Fruit fly (Drosophila melanogaster): ENCODE results near the gene Drsl1.

Gene Drsl1

DNA sequence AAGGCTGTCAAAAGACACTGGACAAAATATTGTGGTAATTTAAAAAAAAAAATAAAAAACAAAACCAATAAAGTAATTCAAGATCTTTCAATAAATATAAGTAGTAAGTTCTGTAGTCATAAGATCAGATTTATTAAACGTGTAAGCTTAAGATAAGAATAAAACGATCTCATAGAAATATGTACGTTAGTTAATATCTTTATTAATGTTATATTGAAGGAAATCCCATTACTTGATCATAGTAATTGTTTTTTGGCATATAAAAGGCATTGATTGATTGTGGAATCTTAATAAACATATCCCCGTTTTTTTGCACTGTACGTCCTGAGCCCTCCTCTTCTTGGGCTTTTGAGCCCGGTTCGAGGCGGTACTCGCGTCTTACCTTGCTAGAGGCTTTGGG, 7.7 kb upstream of the Drsl1 start:
- TF ChIP-seq CG7101 (tag; optimal IDR thresholded peaks at IDR 0.05) (no peak), CG12768 (GFP tag; optimal IDR thresholded peaks at IDR 0.05) (no peak), kay (GFP tag; ENCODE audit: borderline replicate concordance) (peak; percentile 48), toe (GFP tag; optimal IDR thresholded peaks at IDR 0.05) (no peak), Crg-1 (GFP tag; optimal IDR thresholded peaks at IDR 0.05) (no peak)

DNA sequence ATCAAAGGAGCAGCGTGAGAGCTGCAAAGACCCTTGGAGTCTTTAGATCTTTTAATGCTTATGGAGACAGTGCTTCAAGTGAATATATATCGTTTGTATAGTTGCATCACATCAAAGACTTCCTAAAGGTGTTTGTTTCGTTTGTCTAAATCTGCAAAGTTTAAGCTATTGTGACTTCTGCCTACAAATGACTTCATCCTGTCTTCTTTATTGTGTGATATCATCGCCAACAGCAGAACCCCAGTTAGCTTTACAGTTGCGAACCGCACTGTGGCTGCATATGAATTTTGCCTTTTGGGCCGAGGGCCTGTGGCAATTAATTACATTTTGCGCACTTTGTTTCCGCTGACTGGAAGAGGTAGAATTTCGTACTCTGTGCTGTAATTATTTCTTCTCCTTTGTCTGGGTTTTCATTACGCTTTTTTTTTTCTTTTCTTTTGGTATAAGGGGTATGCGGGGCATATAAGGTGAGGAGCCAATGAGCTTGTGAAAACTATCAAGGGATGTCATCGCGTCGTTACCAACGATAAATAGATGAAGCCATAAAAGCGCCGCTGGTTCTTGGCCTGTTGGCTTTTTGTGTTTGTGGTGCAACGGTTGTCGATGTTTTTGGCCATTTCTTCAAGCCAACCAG, 6.8 kb upstream of the Drsl1 start:
- TF ChIP-seq cnc (optimal IDR thresholded peaks at IDR 0.05) (no peak), tj (GFP tag; optimal IDR thresholded peaks at IDR 0.05) (peak; percentile 66)

DNA sequence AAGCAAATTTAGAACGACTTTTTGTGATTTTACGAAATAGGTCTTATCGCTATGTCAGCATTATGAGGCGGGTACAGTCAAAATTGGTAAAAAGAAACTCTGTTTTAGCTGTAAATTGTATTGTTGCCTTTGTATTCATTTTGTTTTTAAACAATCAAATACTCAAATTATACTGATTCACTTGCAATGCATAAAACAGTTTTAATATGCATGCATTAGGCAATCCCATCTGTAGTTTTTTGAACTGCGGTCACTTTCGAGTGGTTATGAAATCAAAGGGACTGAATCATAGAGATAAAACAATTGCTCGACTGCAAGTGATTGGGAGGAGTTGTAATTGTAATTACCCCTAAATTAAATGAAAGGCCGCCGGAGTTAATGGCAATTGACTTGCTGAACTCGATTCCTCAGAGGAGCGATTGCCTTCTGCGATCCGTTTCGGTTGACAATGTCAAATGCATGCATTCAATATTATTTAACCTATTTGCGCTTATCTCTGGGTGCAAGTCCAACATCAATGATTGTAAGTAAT, 4.2 kb upstream of the Drsl1 start:
- TF ChIP-seq Mnt (GFP tag; optimal IDR thresholded peaks at IDR 0.05) = no peak
- TF ChIP-seq cnc (optimal IDR thresholded peaks at IDR 0.05) = no peak
- no peak for TF ChIP-seq ovo (GFP tag; optimal IDR thresholded peaks at IDR 0.05)
- TF ChIP-seq CG1620 (GFP tag; optimal IDR thresholded peaks at IDR 0.05) = no peak
- peak; percentile 4 for TF ChIP-seq CG14711 (tag; optimal IDR thresholded peaks at IDR 0.05)
- peak; percentile 10 for TF ChIP-seq CG7101 (tag; optimal IDR thresholded peaks at IDR 0.05)
- no peak for TF ChIP-seq CG11617 (GFP tag; optimal IDR thresholded peaks at IDR 0.05)
- TF ChIP-seq Hr96 (GFP tag; optimal IDR thresholded peaks at IDR 0.05) = no peak
- no peak for TF ChIP-seq CG12768 (GFP tag; optimal IDR thresholded peaks at IDR 0.05)
- no peak for TF ChIP-seq CG33017 (tag; optimal IDR thresholded peaks at IDR 0.05)
- peak; percentile 22 for TF ChIP-seq tj (GFP tag; optimal IDR thresholded peaks at IDR 0.05)
- TF ChIP-seq kay (GFP tag; ENCODE audit: borderline replicate concordance) = peak; percentile 45
- no peak for TF ChIP-seq CG5204 (GFP tag; optimal IDR thresholded peaks at IDR 0.05)
- no peak for TF ChIP-seq pad (GFP tag; optimal IDR thresholded peaks at IDR 0.05)
- no peak for TF ChIP-seq cic (GFP tag; optimal IDR thresholded peaks at IDR 0.05)
- no peak for TF ChIP-seq CG7045 (GFP tag; optimal IDR thresholded peaks at IDR 0.05)
- TF ChIP-seq bab1 (GFP tag; optimal IDR thresholded peaks at IDR 0.05) = no peak
- no peak for TF ChIP-seq Clk (GFP tag; optimal IDR thresholded peaks at IDR 0.05)
- no peak for TF ChIP-seq Crg-1 (GFP tag; optimal IDR thresholded peaks at IDR 0.05)
- no peak for TF ChIP-seq toe (GFP tag; optimal IDR thresholded peaks at IDR 0.05)

DNA sequence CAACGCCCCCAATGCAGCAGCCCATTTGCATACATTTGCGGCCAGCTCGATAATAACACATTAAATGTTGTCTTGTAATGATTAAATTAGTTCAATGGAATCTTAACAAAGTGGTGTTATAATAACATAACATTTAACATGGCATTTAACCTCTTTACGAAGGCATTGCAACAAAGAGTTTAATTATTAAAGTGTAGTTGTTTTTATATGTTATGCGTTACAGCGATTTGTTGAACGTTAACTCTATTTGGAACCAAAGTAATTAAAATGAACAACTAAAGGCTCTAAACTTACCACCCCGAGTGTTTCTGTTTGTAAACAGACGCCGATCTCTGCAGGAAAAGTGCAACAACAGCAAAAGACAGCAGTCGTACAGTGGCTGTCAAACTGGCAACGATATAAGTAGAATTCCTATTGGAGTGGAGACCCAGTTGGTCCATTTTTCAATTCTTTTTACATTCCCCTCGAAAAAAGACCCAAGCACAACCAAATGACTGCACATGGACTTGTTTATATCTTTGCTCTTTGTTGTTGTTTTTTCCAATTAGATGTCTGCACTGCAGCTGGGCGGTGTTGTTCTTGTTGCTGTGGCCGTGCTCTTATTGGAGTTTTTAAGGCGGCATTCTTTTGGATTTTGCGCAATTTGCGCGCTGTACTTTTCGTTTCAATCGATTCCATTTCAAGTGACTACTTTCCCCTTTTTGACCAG, 3.4 kb upstream of the Drsl1 start:
- TF ChIP-seq CG14711 (tag; optimal IDR thresholded peaks at IDR 0.05) (peak; percentile 6), bab1 (GFP tag; optimal IDR thresholded peaks at IDR 0.05) (no peak)

DNA sequence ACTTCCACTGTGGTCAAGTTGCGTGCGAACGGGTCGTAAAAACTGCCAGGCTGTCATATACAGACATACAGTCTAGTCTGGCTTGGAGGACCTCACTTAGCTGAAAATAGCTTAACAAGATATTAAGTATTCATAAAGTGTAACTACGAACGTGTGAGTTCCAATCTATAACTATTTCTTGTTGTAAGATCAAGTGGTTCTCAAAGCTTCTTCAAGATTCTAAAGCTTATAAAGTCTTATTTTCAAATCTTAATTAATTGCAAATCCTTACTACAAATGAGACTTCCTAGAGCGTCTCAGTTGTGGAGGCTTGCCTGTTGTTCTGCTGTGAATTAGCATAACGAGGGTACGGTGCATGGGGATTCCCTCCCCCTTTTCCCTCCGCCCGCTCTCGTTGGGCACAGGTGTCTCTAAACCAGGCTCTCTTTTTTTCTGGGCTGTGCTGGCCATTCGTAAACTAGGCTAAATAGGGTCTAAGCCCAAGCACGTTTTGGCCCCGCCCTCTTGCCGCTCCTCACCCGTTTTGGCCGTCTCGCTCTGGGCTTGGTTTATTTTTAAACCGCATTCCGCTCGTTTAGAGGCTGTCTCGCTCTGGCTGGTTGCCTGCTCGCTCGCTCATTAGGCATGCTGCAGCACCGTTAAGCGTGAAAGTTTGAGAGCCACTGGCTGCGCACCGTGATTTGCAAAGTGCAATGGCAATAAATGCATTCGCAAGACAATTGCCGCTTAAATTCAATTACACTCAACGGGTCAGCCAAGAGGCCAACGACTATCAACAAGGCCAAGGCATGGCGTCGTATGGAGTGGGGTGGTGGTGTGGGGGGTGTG, 2.7 kb upstream of the Drsl1 start:
- TF ChIP-seq Hr96 (GFP tag; optimal IDR thresholded peaks at IDR 0.05) = no peak
- no peak for TF ChIP-seq CG11617 (GFP tag; optimal IDR thresholded peaks at IDR 0.05)
- no peak for TF ChIP-seq cnc (optimal IDR thresholded peaks at IDR 0.05)
- TF ChIP-seq CG5204 (GFP tag; optimal IDR thresholded peaks at IDR 0.05) = no peak
- TF ChIP-seq CG7045 (GFP tag; optimal IDR thresholded peaks at IDR 0.05) = no peak
- peak; percentile 17 for TF ChIP-seq Crg-1 (GFP tag; optimal IDR thresholded peaks at IDR 0.05)
- TF ChIP-seq ovo (GFP tag; optimal IDR thresholded peaks at IDR 0.05) = peak; percentile 97
- no peak for TF ChIP-seq CG7101 (tag; optimal IDR thresholded peaks at IDR 0.05)
- TF ChIP-seq kay (GFP tag; ENCODE audit: borderline replicate concordance) = peak; percentile 10
- no peak for TF ChIP-seq bab1 (GFP tag; optimal IDR thresholded peaks at IDR 0.05)
- TF ChIP-seq CG14711 (tag; optimal IDR thresholded peaks at IDR 0.05) = no peak
- TF ChIP-seq Mnt (GFP tag; optimal IDR thresholded peaks at IDR 0.05) = peak; percentile 14

DNA sequence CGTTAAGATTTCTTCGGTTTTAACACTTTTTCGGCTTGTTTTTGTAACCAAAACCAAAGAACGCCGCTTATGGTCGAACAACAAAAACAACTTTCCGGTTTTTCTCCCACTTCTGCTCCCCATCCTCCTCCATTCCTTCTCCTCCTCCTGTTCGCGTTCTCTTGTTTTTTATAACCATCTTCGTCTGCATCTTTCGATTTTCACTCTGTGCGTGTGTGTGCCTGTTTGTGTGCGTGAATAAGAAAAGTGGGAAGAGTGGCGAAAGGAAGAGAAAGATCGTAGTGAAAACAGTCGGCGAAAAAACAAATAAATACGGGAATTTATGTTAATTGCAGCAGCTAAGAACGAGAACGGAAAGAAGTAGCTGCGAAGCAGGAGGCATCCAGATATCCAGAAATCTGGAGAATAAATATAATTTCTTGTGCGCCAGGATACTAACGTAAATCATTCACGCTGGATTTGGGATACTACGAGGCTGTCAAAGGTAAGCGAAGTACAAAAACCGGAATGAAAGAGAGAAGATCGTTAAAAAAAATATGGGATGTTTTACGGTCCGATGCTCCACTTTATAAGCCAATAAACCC, 1.8 kb upstream of the Drsl1 start:
- no peak for TF ChIP-seq bab1 (GFP tag; optimal IDR thresholded peaks at IDR 0.05)
- no peak for TF ChIP-seq tj (GFP tag; optimal IDR thresholded peaks at IDR 0.05)
- no peak for TF ChIP-seq CG1620 (GFP tag; optimal IDR thresholded peaks at IDR 0.05)
- no peak for TF ChIP-seq Hr96 (GFP tag; optimal IDR thresholded peaks at IDR 0.05)
- no peak for TF ChIP-seq pad (GFP tag; optimal IDR thresholded peaks at IDR 0.05)
- no peak for TF ChIP-seq CG7045 (GFP tag; optimal IDR thresholded peaks at IDR 0.05)
- TF ChIP-seq CG7101 (tag; optimal IDR thresholded peaks at IDR 0.05) = no peak
- no peak for TF ChIP-seq ovo (GFP tag; optimal IDR thresholded peaks at IDR 0.05)
- no peak for TF ChIP-seq CG12768 (GFP tag; optimal IDR thresholded peaks at IDR 0.05)
- TF ChIP-seq toe (GFP tag; optimal IDR thresholded peaks at IDR 0.05) = no peak
- TF ChIP-seq CG14711 (tag; optimal IDR thresholded peaks at IDR 0.05) = no peak
- TF ChIP-seq CG5204 (GFP tag; optimal IDR thresholded peaks at IDR 0.05) = no peak
- TF ChIP-seq cic (GFP tag; optimal IDR thresholded peaks at IDR 0.05) = no peak
- TF ChIP-seq CG33017 (tag; optimal IDR thresholded peaks at IDR 0.05) = no peak
- TF ChIP-seq Mnt (GFP tag; optimal IDR thresholded peaks at IDR 0.05) = no peak
- no peak for TF ChIP-seq kay (GFP tag; ENCODE audit: borderline replicate concordance)

Measured in whole organism, adult.